Worm (Caenorhabditis elegans) whole organism, late embryonic: ENCODE data around the gene srj-18.

Experiments
- ceh-18 ChIP-seq: sonication (generic microtip); optimal IDR thresholded peaks from 2 replicates; lab custom pipeline; 2016; ENCODE audit warnings: missing genetic modification characterization, missing compliant biosample characterization
- ets-4 ChIP-seq: sonication (generic microtip); optimal IDR thresholded peaks from 2 replicates; lab custom pipeline; 2016; ENCODE audit warnings: missing genetic modification characterization, missing compliant biosample characterization
- fkh-10 ChIP-seq: fragments of 150-350 bp; optimal IDR thresholded peaks from 2 replicates; lab custom pipeline; 2014; ENCODE audit warnings: missing biosample characterization, missing genetic modification reagents, missing genetic modification characterization

DNA sequence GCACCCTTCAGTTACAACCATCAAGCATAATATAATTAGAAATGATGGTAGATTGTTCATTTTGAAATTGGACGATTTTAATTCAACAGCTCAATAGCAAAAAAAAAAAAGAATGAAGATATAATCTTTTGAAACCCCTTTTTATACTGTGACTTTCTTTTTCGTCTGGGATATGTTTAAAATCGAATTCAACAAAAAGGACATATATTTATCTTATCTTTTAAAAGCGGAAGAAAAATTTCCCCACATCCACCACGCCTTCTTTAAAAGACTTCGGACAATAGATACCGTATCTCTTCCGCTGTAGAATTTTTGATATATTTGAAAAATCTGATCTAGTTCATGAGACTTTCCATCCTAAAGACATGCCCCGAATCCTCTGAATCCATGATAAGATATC lies 6.6 kb downstream of the srj-18 start, which contains the start of gene R05D8.11:
- TF ChIP-seq ets-4 (tag; lab: Kevin White, UChicago) (no peak), ceh-18 (tag; lab: Kevin White, UChicago) (no peak), fkh-10 (GFP tag; lab: Kevin White, UChicago) (no peak)
